Worm (Caenorhabditis elegans): Measurements from ENCODE around the gene F17C8.6.

- TF ChIP-seq unc-62 (GFP tag; optimal IDR thresholded peaks at IDR 0.05) = no peak
- no peak for TF ChIP-seq ceh-58 (GFP tag; IDR thresholded peaks at IDR 0.05)
- TF ChIP-seq hsf-1 (GFP tag; IDR thresholded peaks at IDR 0.05) = no peak
- TF ChIP-seq ztf-3 (GFP tag; optimal IDR thresholded peaks at IDR 0.05) = no peak
- TF ChIP-seq lsl-1 (GFP tag; optimal IDR thresholded peaks at IDR 0.05) = no peak
- no peak for TF ChIP-seq F57A8.1 (GFP tag; optimal IDR thresholded peaks at IDR 0.05)
- TF ChIP-seq snpc-4 (GFP tag; optimal IDR thresholded peaks at IDR 0.05) = no peak
- TF ChIP-seq snpc-4 (tag; optimal IDR thresholded peaks at IDR 0.05) = no peak
- TF ChIP-seq nfya-1 (tag; optimal IDR thresholded peaks at IDR 0.05; ENCODE audit: borderline replicate concordance, insufficient read depth) = no peak
- no peak for TF ChIP-seq Y79H2A.3 (GFP tag; conservative IDR thresholded peaks at IDR 0.05)
Observed at ce11 chrIII:4735443-4735842, 10.4 kb downstream of the F17C8.6 start, which contains the start of gene F17C8.7.
